Fruit fly (Drosophila melanogaster) whole organism, pupa: Measurements from ENCODE around the gene CG7079.

ENCODE experiments used
- CG10348 ChIP-seq: fragments of 200-800 bp; sonication (Bioruptor generic); IDR thresholded peaks from 2 replicates; pipeline ENCODE4 v1.3.6; 2022; ENCODE audit warnings: missing biosample characterization, missing genetic modification characterization
- CG12605 ChIP-seq: fragments of 200-800 bp; sonication (Bioruptor generic); IDR thresholded peaks from 2 replicates; pipeline ENCODE4 v1.3.6; 2022; ENCODE audit warnings: missing biosample characterization, missing genetic modification characterization
- CG13204 ChIP-seq: fragments of 200-800 bp; sonication (Bioruptor generic); optimal IDR thresholded peaks from 2 replicates; lab custom pipeline; 2018; ENCODE audit warnings: missing biosample characterization, mild to moderate bottlenecking, missing genetic modification characterization, moderate library complexity
- CG14655 ChIP-seq: fragments of 200-800 bp; sonication (Bioruptor generic); optimal IDR thresholded peaks from 3 replicates; lab custom pipeline; 2017; ENCODE audit warnings: mild to moderate bottlenecking, missing biosample characterization, missing genetic modification reagents, missing genetic modification characterization
- CG15710 ChIP-seq: fragments of 200-800 bp; sonication (Bioruptor generic); optimal IDR thresholded peaks from 2 replicates; lab custom pipeline; 2018; ENCODE audit warnings: missing biosample characterization, mild to moderate bottlenecking, missing genetic modification characterization, moderate library complexity
- CG17806 ChIP-seq: fragments of 200-800 bp; sonication (Bioruptor generic); optimal IDR thresholded peaks from 2 replicates; lab custom pipeline; 2018; ENCODE audit warnings: missing biosample characterization, mild to moderate bottlenecking, missing genetic modification characterization, moderate library complexity
- CG32121 ChIP-seq: fragments of 200-800 bp; sonication (Bioruptor generic); IDR thresholded peaks from 2 replicates; pipeline ENCODE4 v1.3.6; 2022; ENCODE audit warnings: missing biosample characterization, missing genetic modification characterization
- CG34367 ChIP-seq: fragments of 200-800 bp; sonication (Bioruptor generic); optimal IDR thresholded peaks from 2 replicates; lab custom pipeline; 2018; ENCODE audit warnings: missing biosample characterization, mild to moderate bottlenecking, missing genetic modification characterization
- CG4496 ChIP-seq: fragments of 200-800 bp; sonication (Bioruptor generic); IDR thresholded peaks from 3 replicates; pipeline ENCODE4 v1.3.6; 2022; ENCODE audit warnings: missing biosample characterization, missing genetic modification characterization
- CG8159 ChIP-seq: fragments of 200-800 bp; sonication (Bioruptor generic); optimal IDR thresholded peaks from 3 replicates; lab custom pipeline; 2018; ENCODE audit warnings: missing biosample characterization, mild to moderate bottlenecking, missing genetic modification characterization, moderate library complexity
- CG8301 ChIP-seq: fragments of 200-800 bp; sonication (Bioruptor generic); optimal IDR thresholded peaks from 2 replicates; lab custom pipeline; 2018; ENCODE audit warnings: missing biosample characterization, mild to moderate bottlenecking, missing genetic modification characterization
- CG9948 ChIP-seq: fragments of 200-800 bp; sonication (Bioruptor generic); optimal IDR thresholded peaks from 2 replicates; lab custom pipeline; 2018; ENCODE audit warnings: missing biosample characterization, mild to moderate bottlenecking, missing genetic modification characterization, moderate library complexity
- D1 ChIP-seq: fragments of 200-800 bp; sonication (Bioruptor generic); optimal IDR thresholded peaks from 2 replicates; lab custom pipeline; 2018; ENCODE audit warnings: missing biosample characterization, mild to moderate bottlenecking, missing genetic modification characterization, moderate library complexity
- EcR ChIP-seq: fragments of 200-800 bp; sonication (Bioruptor generic); optimal IDR thresholded peaks from 3 replicates; lab custom pipeline; 2019; ENCODE audit warnings: missing biosample characterization, missing genetic modification characterization, mild to moderate bottlenecking, moderate library complexity, missing genetic modification reagents
- Ets98B ChIP-seq: fragments of 200-800 bp; sonication (Bioruptor generic); IDR thresholded peaks from 2 replicates; pipeline ENCODE4 v1.3.6; 2022; ENCODE audit warnings: missing biosample characterization, missing genetic modification characterization
- Pif1A ChIP-seq: fragments of 200-800 bp; sonication (Bioruptor generic); optimal IDR thresholded peaks from 3 replicates; lab custom pipeline; 2016; ENCODE audit warnings: missing biosample characterization, missing genetic modification characterization
- Pif1B ChIP-seq: fragments of 200-800 bp; sonication (Bioruptor generic); optimal IDR thresholded peaks from 3 replicates; lab custom pipeline; 2016; ENCODE audit warnings: missing biosample characterization, missing genetic modification characterization
- Snoo ChIP-seq: fragments of 200-800 bp; sonication (Bioruptor generic); optimal IDR thresholded peaks from 3 replicates; lab custom pipeline; 2017; ENCODE audit warnings: missing biosample characterization, mild to moderate bottlenecking, missing genetic modification characterization, inconsistent platforms
- fd96Ca ChIP-seq: fragments of 200-800 bp; sonication (Bioruptor generic); IDR thresholded peaks from 3 replicates; pipeline ENCODE4 v1.3.6; 2022; ENCODE audit warnings: missing biosample characterization, missing genetic modification characterization
- gl ChIP-seq: fragments of 200-800 bp; sonication (Bioruptor generic); optimal IDR thresholded peaks from 2 replicates; lab custom pipeline; 2018; ENCODE audit warnings: missing biosample characterization, mild to moderate bottlenecking, missing genetic modification characterization
- rn ChIP-seq: fragments of 200-800 bp; sonication (Bioruptor generic); IDR thresholded peaks from 2 replicates; pipeline ENCODE4 v1.3.6; 2022; ENCODE audit warnings: missing biosample characterization, missing genetic modification characterization

CG7079 gene

dm6 chr3R:21060430-21061245, 12.0 kb upstream of the CG7079 start, which contains the start of gene Mvl:
Mvl (minus strand) TSS chr3R:21060800.
- TF ChIP-seq CG34367 (tag; lab: Kevin White, UChicago) = no peak
- no peak for TF ChIP-seq Snoo (tag; lab: Kevin White, UChicago)
- no peak for TF ChIP-seq CG15710 (tag; lab: Kevin White, UChicago)
- TF ChIP-seq Ets98B (GFP tag; lab: Robert Waterston, UW) = peak; percentile 41; the same call in 1 of the 2 replicates
- no peak for TF ChIP-seq rn (GFP tag; lab: Robert Waterston, UW)
- no peak for TF ChIP-seq D1 (tag; lab: Kevin White, UChicago)
- TF ChIP-seq CG12605 (GFP tag; lab: Robert Waterston, UW) = 0 out of 2 replicates have a peak, but pooled peaks have one; percentile 12
- peak; percentile 86 for TF ChIP-seq EcR
- TF ChIP-seq fd96Ca (GFP tag; lab: Robert Waterston, UW) = no peak
- peak; percentile 55; the same call in 2 of the 3 replicates for TF ChIP-seq CG4496 (GFP tag; lab: Robert Waterston, UW)
- no peak for TF ChIP-seq CG14655 (GFP tag; lab: Kevin White, UChicago)

- TF ChIP-seq CG10348 (GFP tag; lab: Robert Waterston, UW) (no peak), CG8301 (tag; lab: Kevin White, UChicago) (no peak), Ets98B (GFP tag; lab: Robert Waterston, UW) (no peak), Pif1A (GFP tag; lab: Kevin White, UChicago) (no peak), CG15710 (tag; lab: Kevin White, UChicago) (no peak), CG9948 (tag; lab: Kevin White, UChicago) (no peak)
Observed at dm6 chr3R:21059486-21060356, 11.1 kb upstream of the CG7079 start.

dm6 chr3R:21057519-21057918, 8.9 kb upstream of the CG7079 start:
- no peak for TF ChIP-seq CG4496 (GFP tag; lab: Robert Waterston, UW)
- TF ChIP-seq Pif1B = no peak
- no peak for TF ChIP-seq CG15710 (tag; lab: Kevin White, UChicago)
- no peak for TF ChIP-seq EcR
- TF ChIP-seq CG14655 (GFP tag; lab: Kevin White, UChicago) = no peak
- TF ChIP-seq CG9948 (tag; lab: Kevin White, UChicago) = no peak
- no peak for TF ChIP-seq rn (GFP tag; lab: Robert Waterston, UW)

- no peak for TF ChIP-seq Pif1B
- TF ChIP-seq CG34367 (tag; lab: Kevin White, UChicago) = no peak
- TF ChIP-seq CG17806 (tag; lab: Kevin White, UChicago) = no peak
- no peak for TF ChIP-seq CG9948 (tag; lab: Kevin White, UChicago)
- no peak for TF ChIP-seq CG14655 (GFP tag; lab: Kevin White, UChicago)
- TF ChIP-seq CG8301 (tag; lab: Kevin White, UChicago) = no peak
- TF ChIP-seq CG8159 (tag; lab: Kevin White, UChicago) = no peak
- no peak for TF ChIP-seq CG10348 (GFP tag; lab: Robert Waterston, UW)
Observed at dm6 chr3R:21050875-21051274, 2.2 kb upstream of the CG7079 start, which contains the start of gene Jhbp15. Jhbp15 (minus strand) TSS chr3R:21050975.

dm6 chr3R:21046927-21047326, 1.7 kb downstream of the CG7079 start, which contains the start of gene CG31207:
CG31207 (minus strand) TSS chr3R:21047027.
- TF ChIP-seq CG8159 (tag; lab: Kevin White, UChicago) (no peak), Snoo (tag; lab: Kevin White, UChicago) (no peak), CG32121 (GFP tag; lab: Robert Waterston, UW) (no peak), CG4496 (GFP tag; lab: Robert Waterston, UW) (no peak), CG8301 (tag; lab: Kevin White, UChicago) (no peak), Pif1A (GFP tag; lab: Kevin White, UChicago) (no peak), EcR (no peak), CG15710 (tag; lab: Kevin White, UChicago) (no peak), Ets98B (GFP tag; lab: Robert Waterston, UW) (no peak), gl (no peak), CG9948 (tag; lab: Kevin White, UChicago) (no peak)

- TF ChIP-seq CG8301 (tag; lab: Kevin White, UChicago) (no peak), CG12605 (GFP tag; lab: Robert Waterston, UW) (no peak), Pif1A (GFP tag; lab: Kevin White, UChicago) (no peak), EcR (no peak), gl (no peak), CG4496 (GFP tag; lab: Robert Waterston, UW) (no peak), Snoo (tag; lab: Kevin White, UChicago) (no peak), CG32121 (GFP tag; lab: Robert Waterston, UW) (no peak), CG13204 (no peak), CG14655 (GFP tag; lab: Kevin White, UChicago) (no peak), Ets98B (GFP tag; lab: Robert Waterston, UW) (no peak), D1 (tag; lab: Kevin White, UChicago) (no peak), fd96Ca (GFP tag; lab: Robert Waterston, UW) (no peak), CG9948 (tag; lab: Kevin White, UChicago) (no peak), CG15710 (tag; lab: Kevin White, UChicago) (no peak), CG17806 (tag; lab: Kevin White, UChicago) (no peak), rn (GFP tag; lab: Robert Waterston, UW) (no peak), CG34367 (tag; lab: Kevin White, UChicago) (no peak), CG8159 (tag; lab: Kevin White, UChicago) (no peak), CG10348 (GFP tag; lab: Robert Waterston, UW) (no peak)
Observed at dm6 chr3R:21045742-21046141, 2.9 kb downstream of the CG7079 start, which contains the start of gene CG31189. CG31189 (minus strand) TSS chr3R:21045842.
